Worm (Caenorhabditis elegans): ENCODE results near the gene mrp-6.
A peak's percentile ranks its signal among the peaks of the same experiment; 100 is the strongest.

DNA sequence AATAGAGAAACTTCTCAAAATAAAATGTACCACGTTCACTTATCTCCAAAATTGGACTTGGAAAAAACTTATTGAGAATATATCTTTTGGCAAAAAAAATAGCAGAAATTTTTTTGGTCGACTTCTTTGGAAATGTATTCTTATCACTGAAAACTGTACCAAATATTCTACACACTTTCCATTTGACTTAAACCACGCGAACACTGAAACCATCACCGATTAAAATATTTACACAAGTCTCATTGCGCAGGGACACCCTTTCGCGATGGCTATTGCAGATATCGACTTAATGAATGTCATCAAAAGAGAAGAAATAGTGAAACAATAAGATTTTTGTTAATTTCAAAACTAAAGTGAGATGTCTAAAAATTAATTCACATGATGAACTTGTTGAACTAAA is 21.9 kb upstream of the mrp-6 start:
- TF ChIP-seq Y53G8AR.9 (GFP tag; conservative IDR thresholded peaks at IDR 0.05) (peak; percentile 78), pbrm-1 (GFP tag; IDR thresholded peaks at IDR 0.05) (0 out of 2 replicates have a peak, but pooled peaks have one; percentile 48), aptf-2 (GFP tag; conservative IDR thresholded peaks at IDR 0.05) (no peak), attf-6 (GFP tag; IDR thresholded peaks at IDR 0.05) (no peak), efl-1 (GFP tag; optimal IDR thresholded peaks at IDR 0.05) (no peak)
